Fruit fly (Drosophila melanogaster): ENCODE measurements around the gene wol.

wol gene

DNA sequence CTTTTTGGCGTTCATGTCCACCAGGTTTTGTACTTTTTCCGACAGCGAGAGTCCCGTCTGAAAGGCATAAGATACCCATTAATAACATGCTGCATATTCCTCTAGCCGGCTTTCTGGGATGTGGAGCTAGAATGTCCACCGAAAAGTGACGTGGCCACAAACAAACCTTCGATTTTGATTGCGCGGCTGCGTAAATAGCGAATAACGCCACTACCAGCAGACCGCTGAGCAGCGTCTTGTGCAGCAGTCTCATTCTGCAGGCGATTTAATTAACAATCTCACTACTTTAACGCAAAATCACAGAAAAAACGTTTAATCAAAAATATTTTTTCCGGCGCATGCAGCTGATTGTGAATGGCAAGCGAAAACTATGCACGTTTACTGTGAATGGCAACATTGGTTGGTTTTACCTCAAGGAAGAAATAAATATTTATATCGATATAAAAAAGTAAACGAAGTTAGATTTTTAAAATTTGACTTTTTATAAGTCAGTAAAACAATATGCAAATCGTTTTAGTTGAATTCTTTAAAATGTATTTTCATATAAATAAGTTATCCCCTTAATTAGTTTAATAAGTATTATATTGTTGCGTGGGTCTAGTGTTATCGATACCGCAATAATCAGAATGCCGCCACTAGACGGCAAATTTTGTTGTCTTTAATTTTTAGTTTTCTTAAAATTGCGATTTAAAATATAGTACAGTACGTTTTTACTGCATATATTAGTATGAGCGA lies 5.2 kb upstream of the wol start, which contains the start of the genes Ostgamma and Mettl14 (continued):
- TF ChIP-seq HLH4C (GFP tag; IDR thresholded peaks at IDR 0.05; ENCODE audit: partially characterized antibody) (peak; percentile 59; the same call in 2 of the 3 replicates), CG34224 (GFP tag; IDR thresholded peaks at IDR 0.05; ENCODE audit: partially characterized antibody) (peak; percentile 81), nau (GFP tag; optimal IDR thresholded peaks at IDR 0.05) (no peak), CG33557 (GFP tag; optimal IDR thresholded peaks at IDR 0.05) (no peak), chif (GFP tag; optimal IDR thresholded peaks at IDR 0.05) (no peak), amos (GFP tag; IDR thresholded peaks at IDR 0.05; ENCODE audit: partially characterized antibody) (peak; percentile 68), CG15696 (tag; optimal IDR thresholded peaks at IDR 0.05) (peak; percentile 9), CG16779 (GFP tag; IDR thresholded peaks at IDR 0.05) (no peak), CG3995 (GFP tag; optimal IDR thresholded peaks at IDR 0.05) (peak; percentile 77), CG12659 (GFP tag; optimal IDR thresholded peaks at IDR 0.05) (peak; percentile 67), ERR (GFP tag; optimal IDR thresholded peaks at IDR 0.05) (no peak), Nf-YA (GFP tag; IDR thresholded peaks at IDR 0.05) (no peak), Drgx (GFP tag; IDR thresholded peaks at IDR 0.05) (no peak), Rfx (GFP tag; IDR thresholded peaks at IDR 0.05) (no peak), vnd (GFP tag; IDR thresholded peaks at IDR 0.05; ENCODE audit: partially characterized antibody) (0 out of 3 replicates have a peak, but pooled peaks have one; percentile 53), CG2678 (tag; optimal IDR thresholded peaks at IDR 0.05) (no peak), CG9817 (tag; optimal IDR thresholded peaks at IDR 0.05) (peak; percentile 3), CG14710 (tag; optimal IDR thresholded peaks at IDR 0.05) (peak; percentile 70), shn (GFP tag; optimal IDR thresholded peaks at IDR 0.05) (no peak), Lim3 (GFP tag; IDR thresholded peaks at IDR 0.05) (no peak), sd (tag; optimal IDR thresholded peaks at IDR 0.05) (peak; percentile 54), ranshi (GFP tag; IDR thresholded peaks at IDR 0.05) (no peak), CG1603 (tag; optimal IDR thresholded peaks at IDR 0.05) (peak; percentile 7), CG4404 (GFP tag; IDR thresholded peaks at IDR 0.05) (no peak), CG10267 (tag; optimal IDR thresholded peaks at IDR 0.05) (peak; percentile 38), CG17361 (GFP tag; IDR thresholded peaks at IDR 0.05) (peak; percentile 36; the same call in 1 of the 3 replicates), Atf6 (GFP tag; IDR thresholded peaks at IDR 0.05) (no peak), Dll (GFP tag; IDR thresholded peaks at IDR 0.05; ENCODE audit: partially characterized antibody) (peak; percentile 94), knrl (GFP tag; IDR thresholded peaks at IDR 0.05; ENCODE audit: partially characterized antibody) (peak; percentile 78; the same call in 1 of the 3 replicates), CG3065 (GFP tag; optimal IDR thresholded peaks at IDR 0.05) (no peak), CG2120 (GFP tag; optimal IDR thresholded peaks at IDR 0.05) (peak; percentile 34), Dad (GFP tag; optimal IDR thresholded peaks at IDR 0.05) (no peak), pzg (GFP tag; optimal IDR thresholded peaks at IDR 0.05) (peak; percentile 48), CG3726 (GFP tag; IDR thresholded peaks at IDR 0.05) (no peak), ems (GFP tag; optimal IDR thresholded peaks at IDR 0.05) (no peak), tin (GFP tag; optimal IDR thresholded peaks at IDR 0.05) (peak; percentile 7), CG9727 (GFP tag; optimal IDR thresholded peaks at IDR 0.05) (no peak), Fer1 (GFP tag; optimal IDR thresholded peaks at IDR 0.05) (peak; percentile 17), dm (GFP tag; optimal IDR thresholded peaks at IDR 0.05) (peak; percentile 9), az2 (GFP tag; optimal IDR thresholded peaks at IDR 0.05) (peak; percentile 8), NFAT (GFP tag; IDR thresholded peaks at IDR 0.05) (no peak)
